Fruit fly (Drosophila melanogaster) whole organism, wandering third instar larva: ENCODE results near the gene Grx5.

Experiments used
- Abd-B ChIP-seq: fragments of >200 bp; optimal IDR thresholded peaks from 2 replicates; lab custom pipeline; 2017; ENCODE audit warnings: missing biosample characterization, missing genetic modification characterization
- CG32264 ChIP-seq: fragments of 200-800 bp; sonication (Bioruptor generic); optimal IDR thresholded peaks from 2 replicates; lab custom pipeline; 2016; ENCODE audit warnings: missing biosample characterization, missing genetic modification characterization
- CG9705 ChIP-seq: fragments of 200-800 bp; sonication (Bioruptor generic); optimal IDR thresholded peaks from 2 replicates; lab custom pipeline; 2018; ENCODE audit warnings: missing biosample characterization, mild to moderate bottlenecking, missing genetic modification characterization
- CrebA ChIP-seq: fragments of 200-800 bp; sonication (Bioruptor generic); optimal IDR thresholded peaks from 2 replicates; lab custom pipeline; 2016; ENCODE audit warnings: missing biosample characterization, mild to moderate bottlenecking, missing genetic modification characterization, borderline replicate concordance
- Dif ChIP-seq: fragments of 200-275, 200-300 bp; sonication (Bioruptor generic); optimal IDR thresholded peaks from 2 replicates; lab custom pipeline; 2018; ENCODE audit warnings: missing biosample characterization, missing genetic modification characterization; ENCODE audit not compliant: partially characterized antibody
- GATAd ChIP-seq: sonication (Bioruptor generic); optimal IDR thresholded peaks from 2 replicates; lab custom pipeline; 2016; ENCODE audit warnings: missing biosample characterization, missing genetic modification characterization
- HLH106 ChIP-seq: fragments of 200-800 bp; optimal IDR thresholded peaks from 3 replicates; lab custom pipeline; 2019; ENCODE audit warnings: missing biosample characterization, mild to moderate bottlenecking, missing genetic modification characterization, moderate library complexity
- Hnf4 ChIP-seq: fragments of 200-800 bp; sonication (Bioruptor generic); optimal IDR thresholded peaks from 2 replicates; lab custom pipeline; 2016; ENCODE audit warnings: missing biosample characterization, mild to moderate bottlenecking, missing genetic modification characterization
- Hr78 ChIP-seq: fragments of >200 bp; optimal IDR thresholded peaks from 2 replicates; lab custom pipeline; 2017; ENCODE audit warnings: missing biosample characterization, missing genetic modification characterization
- Hr83 ChIP-seq: fragments of 200-300 bp; sonication (Bioruptor generic); optimal IDR thresholded peaks from 2 replicates; lab custom pipeline; 2016; ENCODE audit warnings: missing biosample characterization, mild to moderate bottlenecking, missing genetic modification characterization, moderate library complexity; ENCODE audit not compliant: poor library complexity, severe bottlenecking
- Jra ChIP-seq: sonication (Bioruptor generic); optimal IDR thresholded peaks from 2 replicates; lab custom pipeline; 2016; ENCODE audit warnings: missing biosample characterization, missing genetic modification characterization
- Mio ChIP-seq: sonication (Bioruptor generic); optimal IDR thresholded peaks from 2 replicates; lab custom pipeline; 2016; ENCODE audit warnings: missing biosample characterization, missing genetic modification characterization
- Myc ChIP-seq: fragments of >200 bp; optimal IDR thresholded peaks from 2 replicates; lab custom pipeline; 2017
- N ChIP-seq: fragments of >200 bp; optimal IDR thresholded peaks from 2 replicates; lab custom pipeline; 2018; ENCODE audit warnings: missing biosample characterization, missing external identifiers, missing genetic modification characterization
- Rel ChIP-seq, 2 experiments: fragments of 200-800 bp; sonication (Bioruptor generic) in 1 of 2; optimal IDR thresholded peaks; 2 replicates in 1 of 2; 3 replicates in 1 of 2; lab custom pipeline; 2016 to 2019; ENCODE audit warnings: mild to moderate bottlenecking in 2 of 2, missing biosample characterization in 2 of 2, missing genetic modification characterization in 2 of 2, moderate library complexity in 1 of 2
- Sp1 ChIP-seq: fragments of 200-800 bp; sonication (Bioruptor generic); optimal IDR thresholded peaks from 3 replicates; lab custom pipeline; 2019; ENCODE audit warnings: missing biosample characterization, mild to moderate bottlenecking, missing genetic modification characterization, moderate library complexity
- Vsx2 ChIP-seq: fragments of 200-300, 225-300 bp; sonication (Bioruptor generic); optimal IDR thresholded peaks from 2 replicates; lab custom pipeline; 2018; ENCODE audit warnings: missing biosample characterization, missing genetic modification characterization; ENCODE audit not compliant: partially characterized antibody
- br ChIP-seq: fragments of 200-800 bp; sonication (Bioruptor generic); optimal IDR thresholded peaks from 2 replicates; lab custom pipeline; 2016; ENCODE audit warnings: missing biosample characterization, missing genetic modification characterization
- brk ChIP-seq: fragments of 200-800 bp; sonication (Bioruptor generic); optimal IDR thresholded peaks from 2 replicates; lab custom pipeline; 2016; ENCODE audit warnings: missing biosample characterization, mild to moderate bottlenecking, missing genetic modification characterization
- dl ChIP-seq, 2 experiments: fragments of 175-275, 200-275 bp in 1 of 2; fragments of 200-275 bp in 1 of 2; sonication (Bioruptor generic); optimal IDR thresholded peaks; lab custom pipeline; 2018; ENCODE audit warnings: mild to moderate bottlenecking in 2 of 2, missing biosample characterization in 2 of 2, missing genetic modification characterization in 2 of 2, moderate library complexity in 2 of 2; ENCODE audit not compliant: partially characterized antibody in 2 of 2, insufficient read depth in 1 of 2
- dmrt93B ChIP-seq: fragments of 200-800 bp; sonication (Bioruptor generic); optimal IDR thresholded peaks from 2 replicates; lab custom pipeline; 2018; ENCODE audit warnings: missing biosample characterization, mild to moderate bottlenecking, missing genetic modification characterization
- dsf ChIP-seq: sonication (Bioruptor generic); optimal IDR thresholded peaks from 2 replicates; lab custom pipeline; 2016; ENCODE audit warnings: missing biosample characterization, missing genetic modification characterization, borderline replicate concordance
- ey ChIP-seq: fragments of 200-800 bp; sonication (Bioruptor generic); optimal IDR thresholded peaks from 2 replicates; lab custom pipeline; 2016; ENCODE audit warnings: missing biosample characterization, missing genetic modification characterization
- foxo ChIP-seq, 2 experiments: fragments of 200-800 bp; sonication (Bioruptor generic); optimal IDR thresholded peaks; 2 replicates in 1 of 2; 3 replicates in 1 of 2; lab custom pipeline; 2016 to 2017; ENCODE audit warnings: missing biosample characterization in 2 of 2, missing genetic modification characterization in 2 of 2
- fru ChIP-seq: fragments of 200-800 bp; sonication (Bioruptor generic); optimal IDR thresholded peaks from 3 replicates; lab custom pipeline; 2016; ENCODE audit warnings: missing biosample characterization, mild to moderate bottlenecking, missing genetic modification characterization
- jim ChIP-seq: fragments of 175-275, 200-325 bp; sonication (Bioruptor generic); optimal IDR thresholded peaks from 2 replicates; lab custom pipeline; 2016; ENCODE audit warnings: missing biosample characterization, mild to moderate bottlenecking, missing genetic modification characterization
- lola ChIP-seq: fragments of >200 bp; optimal IDR thresholded peaks from 2 replicates; lab custom pipeline; 2017; ENCODE audit warnings: missing biosample characterization, missing genetic modification characterization
- pan ChIP-seq: fragments of >200 bp; optimal IDR thresholded peaks from 2 replicates; lab custom pipeline; 2017
- psq ChIP-seq: fragments of 200-800 bp; sonication (Bioruptor generic); optimal IDR thresholded peaks from 3 replicates; lab custom pipeline; 2017; ENCODE audit warnings: missing biosample characterization, mild to moderate bottlenecking, missing genetic modification characterization, moderate library complexity
- rgr ChIP-seq: fragments of 200-800 bp; sonication (Bioruptor generic); optimal IDR thresholded peaks from 3 replicates; lab custom pipeline; 2016; ENCODE audit warnings: missing biosample characterization, mild to moderate bottlenecking, missing genetic modification characterization
- sv ChIP-seq: fragments of 200-800 bp; sonication (Bioruptor generic); optimal IDR thresholded peaks from 3 replicates; lab custom pipeline; 2016; ENCODE audit warnings: missing biosample characterization, missing genetic modification characterization
- tai ChIP-seq: sonication (Bioruptor generic); optimal IDR thresholded peaks from 2 replicates; lab custom pipeline; 2016; ENCODE audit warnings: missing biosample characterization, missing genetic modification characterization
- usp ChIP-seq: fragments of >200 bp; optimal IDR thresholded peaks from 2 replicates; lab custom pipeline; 2017; ENCODE audit warnings: missing biosample characterization, missing genetic modification characterization
- woc ChIP-seq: sonication (Bioruptor generic); optimal IDR thresholded peaks from 2 replicates; lab custom pipeline; 2016; ENCODE audit warnings: missing biosample characterization, mild to moderate bottlenecking, missing genetic modification characterization

The Grx5 gene

dm6 chrX:14857883-14858282, 19.9 kb upstream of the Grx5 start:
- no peak for TF ChIP-seq sv (GFP tag; lab: Kevin White, UChicago)
- no peak for TF ChIP-seq N
- no peak for TF ChIP-seq Rel (GFP tag; optimal IDR thresholded peaks at IDR 0.05; lab: Kevin White, UChicago)
- no peak for TF ChIP-seq Rel (tag; optimal IDR thresholded peaks at IDR 0.05; lab: Kevin White, UChicago)
- TF ChIP-seq Hr78 (GFP tag; lab: Kevin White, UChicago) = no peak
- no peak for TF ChIP-seq psq (GFP tag; lab: Kevin White, UChicago)

DNA sequence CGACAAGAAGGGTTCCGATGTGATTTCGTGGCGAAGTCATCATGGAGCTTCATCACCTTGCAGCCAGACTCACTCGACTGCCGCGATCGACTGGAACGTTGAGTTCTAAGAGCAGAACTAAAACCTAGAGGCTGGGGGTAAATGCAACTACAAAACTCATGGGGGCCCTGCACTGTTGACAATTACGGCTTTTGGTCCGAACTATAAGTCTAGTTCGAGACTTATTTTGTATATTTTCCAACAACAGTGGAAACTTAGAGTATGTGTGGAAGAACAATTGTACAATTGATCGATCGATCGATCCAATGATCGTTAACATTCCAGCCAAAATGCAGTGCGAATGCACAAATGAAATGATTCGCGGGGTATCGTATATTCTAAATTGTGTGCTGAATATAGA, 18.3 kb upstream of the Grx5 start, which contains the start of gene CG9519:
TSS of gene CG9519 (minus strand) at position 101 of the 400 bp plus-strand sequence.
- TF ChIP-seq psq (GFP tag; lab: Kevin White, UChicago) = no peak
- no peak for TF ChIP-seq brk (GFP tag; lab: Kevin White, UChicago)
- TF ChIP-seq N = no peak
- no peak for TF ChIP-seq pan (lab: Kevin White, UChicago)
- TF ChIP-seq lola (GFP tag; lab: Kevin White, UChicago) = no peak
- TF ChIP-seq HLH106 (tag; lab: Kevin White, UChicago) = no peak

DNA sequence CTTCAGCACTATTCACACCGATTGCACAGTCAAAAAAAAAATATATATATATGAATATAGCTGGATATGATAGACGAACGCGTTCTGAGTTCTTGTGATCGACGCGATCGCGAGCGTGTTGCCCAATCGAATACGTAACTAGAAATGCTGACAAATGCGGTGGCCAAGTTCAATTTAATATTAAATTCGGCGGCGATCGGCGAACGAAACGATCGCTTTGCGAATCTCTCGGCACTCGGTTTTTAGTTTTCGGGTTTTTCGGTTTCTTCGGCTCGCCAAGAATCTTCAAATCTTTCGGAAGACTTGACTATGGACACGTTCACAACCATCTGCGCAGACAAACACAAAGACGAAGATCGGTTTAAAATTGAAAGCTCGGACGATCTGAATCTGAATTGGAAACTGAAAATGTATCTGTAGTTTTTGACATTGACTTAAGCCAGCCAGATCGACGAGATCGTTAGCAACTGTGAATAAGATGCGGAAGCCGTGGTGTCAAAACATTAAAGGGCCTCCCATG, 15.2 kb upstream of the Grx5 start, which contains the start of gene CG9521:
TSS of gene CG9521 (minus strand) at position 117 of the 520 bp plus-strand sequence.
- TF ChIP-seq GATAd (GFP tag; lab: Kevin White, UChicago) (no peak), tai (GFP tag; lab: Kevin White, UChicago) (no peak), Dif (GFP tag; lab: Kevin White, UChicago) (no peak), Sp1 (no peak), Hr78 (GFP tag; lab: Kevin White, UChicago) (no peak), Vsx2 (GFP tag; lab: Kevin White, UChicago) (no peak), CG32264 (GFP tag; lab: Kevin White, UChicago) (no peak), Hr83 (GFP tag; lab: Kevin White, UChicago) (no peak), pan (lab: Kevin White, UChicago) (no peak), Myc (lab: Kevin White, UChicago) (no peak), rgr (no peak), brk (GFP tag; lab: Kevin White, UChicago) (no peak), br (GFP tag; lab: Kevin White, UChicago) (no peak), CrebA (GFP tag; lab: Kevin White, UChicago) (no peak)

DNA sequence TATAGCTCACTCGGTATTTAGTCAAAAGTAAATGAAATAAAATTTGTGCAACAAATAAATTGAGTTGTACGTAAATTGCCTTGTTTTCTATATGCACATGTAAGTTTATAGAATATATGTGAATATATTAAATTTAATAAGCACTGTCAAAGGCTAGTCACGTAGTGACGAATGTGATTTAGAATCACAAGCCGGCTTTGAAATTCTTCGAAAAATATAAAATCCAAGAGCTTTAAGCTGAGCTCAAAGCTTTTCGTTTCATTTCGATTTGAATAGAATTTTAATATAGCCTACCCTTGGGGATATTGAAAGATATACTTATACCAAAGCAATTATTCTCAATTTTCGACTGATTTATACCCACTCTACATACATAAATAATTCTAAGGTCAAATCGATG, 12.1 kb upstream of the Grx5 start:
- TF ChIP-seq Sp1 = no peak
- no peak for TF ChIP-seq Vsx2 (GFP tag; lab: Kevin White, UChicago)
- TF ChIP-seq Hr78 (GFP tag; lab: Kevin White, UChicago) = no peak
- no peak for TF ChIP-seq CG9705 (GFP tag; lab: Kevin White, UChicago)
- no peak for TF ChIP-seq Jra
- no peak for TF ChIP-seq N
- TF ChIP-seq lola (GFP tag; lab: Kevin White, UChicago) = no peak
- TF ChIP-seq fru (GFP tag; lab: Kevin White, UChicago) = no peak

- no peak for TF ChIP-seq CrebA (GFP tag; lab: Kevin White, UChicago)
- TF ChIP-seq lola (GFP tag; lab: Kevin White, UChicago) = no peak
- TF ChIP-seq CG9705 (GFP tag; lab: Kevin White, UChicago) = peak; percentile 17
- TF ChIP-seq jim (GFP tag; lab: Kevin White, UChicago) = no peak
- TF ChIP-seq usp = no peak
- TF ChIP-seq brk (GFP tag; lab: Kevin White, UChicago) = peak; percentile 0
- TF ChIP-seq Rel (GFP tag; optimal IDR thresholded peaks at IDR 0.05; lab: Kevin White, UChicago) = no peak
- no peak for TF ChIP-seq Rel (tag; optimal IDR thresholded peaks at IDR 0.05; lab: Kevin White, UChicago)
- peak; percentile 58 for TF ChIP-seq tai (GFP tag; lab: Kevin White, UChicago)
- peak; percentile 60 for TF ChIP-seq Sp1
- no peak for TF ChIP-seq Dif (GFP tag; lab: Kevin White, UChicago)
- TF ChIP-seq Vsx2 (GFP tag; lab: Kevin White, UChicago) = no peak
- peak in 1 of 2 experiments; percentile 76 for TF ChIP-seq foxo (GFP tag; optimal IDR thresholded peaks at IDR 0.05; lab: Kevin White, UChicago)
- no peak for TF ChIP-seq GATAd (GFP tag; lab: Kevin White, UChicago)
- TF ChIP-seq CG32264 (GFP tag; lab: Kevin White, UChicago) = peak; percentile 25
- peak; percentile 55 for TF ChIP-seq sv (GFP tag; lab: Kevin White, UChicago)
- TF ChIP-seq Abd-B (GFP tag; lab: Kevin White, UChicago) = no peak
- TF ChIP-seq Hr83 (GFP tag; lab: Kevin White, UChicago) = no peak
- TF ChIP-seq br (GFP tag; lab: Kevin White, UChicago) = peak; percentile 67
- TF ChIP-seq Hr78 (GFP tag; lab: Kevin White, UChicago) = no peak
- no peak for TF ChIP-seq dsf (GFP tag; lab: Kevin White, UChicago)
- TF ChIP-seq pan (lab: Kevin White, UChicago) = no peak
- no peak for TF ChIP-seq Jra
- TF ChIP-seq Mio (GFP tag; lab: Kevin White, UChicago) = no peak
- no peak for TF ChIP-seq N
- TF ChIP-seq dmrt93B (GFP tag; lab: Kevin White, UChicago) = peak; percentile 18
- peak; percentile 62 for TF ChIP-seq Hnf4
- peak; percentile 68 for TF ChIP-seq rgr
- TF ChIP-seq HLH106 (tag; lab: Kevin White, UChicago) = peak; percentile 56
- TF ChIP-seq dl (GFP tag; optimal IDR thresholded peaks at IDR 0.05; lab: Kevin White, UChicago; ENCODE audit: insufficient read depth in 1 of 2, partially characterized antibody in 2 of 2) = no peak
- peak; percentile 73 for TF ChIP-seq ey
- TF ChIP-seq woc (GFP tag; lab: Kevin White, UChicago) = peak; percentile 62
- TF ChIP-seq psq (GFP tag; lab: Kevin White, UChicago) = peak; percentile 57
These were observed 10.9 kb upstream of the Grx5 start, which contains the start of gene CG9522 for dm6 chrX:14848755-14849354. Gene CG9522, minus strand, starts transcription at chrX:14848808.
